Worm (Caenorhabditis elegans) whole organism, young adult: ENCODE results near the gene twk-44.

Experiments used
- F55B11.4 ChIP-seq: sonication (generic microtip); optimal IDR thresholded peaks from 2 replicates; lab custom pipeline; 2016; ENCODE audit warnings: missing compliant biosample characterization, missing genetic modification characterization, borderline replicate concordance; ENCODE audit not compliant: insufficient read depth
- akir-1 ChIP-seq: fragments of 200-800 bp; sonication (Bioruptor generic); optimal IDR thresholded peaks from 2 replicates; lab custom pipeline; 2018; ENCODE audit warnings: mild to moderate bottlenecking, missing genetic modification characterization, moderate library complexity, missing compliant biosample characterization
- bed-1 ChIP-seq: fragments of 200-800 bp; sonication (Bioruptor generic); IDR thresholded peaks from 2 replicates; pipeline ENCODE4 v1.3.6; 2022; ENCODE audit warnings: missing genetic modification reagents, missing genetic modification characterization, missing compliant biosample characterization
- unc-62 ChIP-seq: fragments of 150-350 bp; optimal IDR thresholded peaks from 2 replicates; lab custom pipeline; 2014; ENCODE audit warnings: missing biosample characterization, missing genetic modification reagents, missing genetic modification characterization

DNA sequence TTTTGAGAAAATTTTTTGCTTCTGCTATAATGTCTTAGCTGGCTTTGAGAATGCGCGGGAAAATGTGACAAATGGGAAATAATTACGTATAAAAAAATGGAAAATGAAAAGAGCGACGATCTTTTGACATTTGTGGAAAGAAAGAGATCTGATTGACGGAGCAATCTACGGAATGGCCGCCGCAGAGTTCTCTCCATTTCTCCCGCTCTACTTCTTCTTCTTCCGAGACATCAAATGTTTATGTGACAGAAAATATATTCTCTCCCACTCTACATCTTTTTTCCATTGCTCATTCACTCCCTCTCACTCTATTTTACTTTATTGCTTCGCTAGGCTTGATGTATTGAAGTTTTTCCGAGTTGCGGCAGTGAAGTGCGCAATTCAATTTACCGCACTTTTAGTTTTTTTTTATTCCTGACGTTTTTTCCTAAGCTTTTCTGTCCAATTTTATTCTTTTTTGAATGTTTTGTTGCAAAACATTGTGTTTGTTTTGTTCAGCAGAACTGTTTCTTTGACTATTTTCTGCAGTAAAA lies 13.6 kb upstream of the twk-44 start:
- TF ChIP-seq unc-62 (GFP tag; lab: Kevin White, UChicago) = no peak
- no peak for TF ChIP-seq bed-1 (GFP tag; lab: Robert Waterston, UW)
- no peak for TF ChIP-seq F55B11.4 (tag; lab: Kevin White, UChicago)
- TF ChIP-seq akir-1 (GFP tag; lab: Kevin White, UChicago) = no peak
